Worm (Caenorhabditis elegans) whole organism, L4/young adult: ENCODE data around the gene smu-2.

ENCODE experiments used
- W03F9.2 ChIP-seq: fragments of 150-350 bp; optimal IDR thresholded peaks from 2 replicates; lab custom pipeline; 2014; ENCODE audit warnings: missing biosample characterization, missing genetic modification characterization
- dao-5 ChIP-seq: sonication (generic microtip); optimal IDR thresholded peaks from 2 replicates; lab custom pipeline; 2016; ENCODE audit warnings: missing genotype, missing genetic modification characterization, moderate library complexity, missing compliant biosample characterization
- him-1 ChIP-seq: sonication (generic microtip); optimal IDR thresholded peaks from 2 replicates; lab custom pipeline; 2016; ENCODE audit warnings: missing genotype, missing genetic modification reagents, missing genetic modification characterization, missing compliant biosample characterization

DNA sequence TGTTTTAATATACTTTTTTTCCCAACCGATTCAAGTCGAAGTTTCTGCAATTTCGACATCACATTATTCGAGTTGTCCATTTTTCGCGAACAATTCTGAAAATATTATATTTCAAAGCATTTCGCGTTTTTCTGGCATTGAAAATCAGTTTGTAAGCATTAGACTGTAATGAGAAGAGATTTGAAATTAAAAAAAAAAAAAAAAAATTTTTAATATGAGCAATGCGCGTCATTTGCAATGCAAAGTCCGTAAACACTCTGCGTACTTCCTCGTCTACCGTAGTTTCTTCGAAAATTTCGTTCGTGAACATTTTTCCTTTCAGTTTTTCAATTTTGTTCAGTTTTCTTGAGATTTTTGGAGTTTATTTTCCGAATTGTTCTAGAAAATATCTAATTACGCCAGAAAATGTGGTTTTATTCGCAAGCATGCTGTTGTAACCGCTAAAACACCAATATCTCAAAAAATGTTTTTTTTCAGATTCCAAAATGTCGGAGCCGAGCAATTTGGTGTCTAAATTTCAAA, 36.9 kb upstream of the smu-2 start, which contains the start of the genes C16C8.5 and C16C8.16:
- TF ChIP-seq W03F9.2 (tag; lab: Kevin White, UChicago), result no peak
- TF ChIP-seq him-1 (tag; lab: Kevin White, UChicago), result no peak
- no peak for TF ChIP-seq dao-5
